Worm (Caenorhabditis elegans): ENCODE results near the gene C08G5.7.

DNA sequence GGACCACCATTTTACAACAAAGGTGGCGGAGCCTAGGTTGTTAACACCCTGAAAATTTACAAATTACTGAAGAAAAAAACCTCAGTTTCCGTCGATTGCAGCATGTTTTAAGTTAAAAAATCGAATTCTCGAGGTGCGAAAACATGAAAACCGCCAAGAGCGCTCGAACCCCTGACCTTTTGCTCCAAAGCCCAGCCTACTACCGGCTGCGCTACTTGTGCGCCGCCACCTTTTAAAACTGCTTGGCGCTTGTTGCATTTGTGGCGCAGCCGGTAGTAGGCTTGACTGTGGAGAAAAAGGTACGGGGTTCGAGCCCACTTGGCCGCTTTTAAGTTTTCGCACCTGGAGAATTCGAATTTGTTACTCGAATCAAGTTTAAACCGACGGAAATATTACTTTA is 15.0 kb downstream of the C08G5.7 start, which contains the start of gene snt-6:
- TF ChIP-seq elt-1 (tag; optimal IDR thresholded peaks at IDR 0.05) (no peak), snpc-4 (tag; optimal IDR thresholded peaks at IDR 0.05) (no peak), unc-62 (GFP tag; optimal IDR thresholded peaks at IDR 0.05) (no peak)
